Worm (Caenorhabditis elegans) whole organism, L1 larva: Measurements from ENCODE around the gene F13D11.3.

Experiments
- C16A3.4 ChIP-seq: fragments of 150-350 bp; optimal IDR thresholded peaks from 2 replicates; lab custom pipeline; 2014; ENCODE audit warnings: missing biosample characterization, missing genetic modification characterization
- F16B12.6 ChIP-seq: fragments of 150-350 bp; optimal IDR thresholded peaks from 2 replicates; lab custom pipeline; 2014; ENCODE audit warnings: missing biosample characterization, missing genetic modification characterization
- aha-1 ChIP-seq: fragments of 150-350 bp; optimal IDR thresholded peaks from 2 replicates; lab custom pipeline; 2014; ENCODE audit warnings: missing biosample characterization, missing genetic modification characterization
- alr-1 ChIP-seq: fragments of 200-800 bp; sonication (Bioruptor generic); optimal IDR thresholded peaks from 2 replicates; lab custom pipeline; 2018; ENCODE audit warnings: borderline replicate concordance, mild to moderate bottlenecking, missing genetic modification characterization, missing compliant biosample characterization
- aly-2 ChIP-seq: fragments of 150-350 bp; optimal IDR thresholded peaks from 2 replicates; lab custom pipeline; 2014; ENCODE audit warnings: missing biosample characterization, missing genetic modification characterization
- ama-1 ChIP-seq: fragments of 150-350 bp; optimal IDR thresholded peaks from 2 replicates; lab custom pipeline; 2014
- ceh-8 ChIP-seq: fragments of 200-800 bp; sonication (Bioruptor generic); optimal IDR thresholded peaks from 2 replicates; lab custom pipeline; 2018; ENCODE audit warnings: mild to moderate bottlenecking, missing genetic modification characterization, moderate library complexity, missing compliant biosample characterization
- ceh-82 ChIP-seq, 3 experiments: fragments of 150-350 bp in 1 of 3; sonication (generic microtip) in 2 of 3; optimal IDR thresholded peaks; 2 replicates each; lab custom pipeline; 2014 to 2017; ENCODE audit warnings: missing biosample characterization in 3 of 3, missing genetic modification characterization in 3 of 3
- ces-1 ChIP-seq: fragments of 150-350 bp; optimal IDR thresholded peaks from 2 replicates; lab custom pipeline; 2014; ENCODE audit warnings: missing biosample characterization, missing genetic modification reagents, missing genetic modification characterization
- efl-1 ChIP-seq, 4 experiments: fragments of 150-350 bp; optimal IDR thresholded peaks in 3 of 4; peaks in 1 of 4; 1 replicate in 1 of 4; 2 replicates in 3 of 4; lab custom pipeline; 2014; ENCODE audit warnings: missing biosample characterization in 2 of 4, missing genetic modification characterization in 2 of 4, missing genetic modification reagents in 2 of 4
- egl-27 ChIP-seq, 2 experiments: fragments of 150-350 bp in 1 of 2; sonication (generic microtip); optimal IDR thresholded peaks; 3 replicates each; lab custom pipeline; 2017 to 2018; ENCODE audit warnings: missing biosample characterization in 2 of 2, missing genetic modification characterization in 2 of 2, missing genetic modification reagents in 2 of 2
- elt-2 ChIP-seq: sonication (generic microtip); optimal IDR thresholded peaks from 2 replicates; lab custom pipeline; 2016; ENCODE audit warnings: missing genetic modification characterization, mild to moderate bottlenecking, inconsistent platforms, missing compliant biosample characterization, missing genetic modification reagents
- elt-3 ChIP-seq, 6 experiments: fragments of 150-350 bp in 1 of 6; sonication (generic microtip); optimal IDR thresholded peaks; 2 replicates each; lab custom pipeline; 2017 to 2018; ENCODE audit warnings: missing biosample characterization in 6 of 6, missing genetic modification characterization in 6 of 6, inconsistent platforms in 1 of 6
- ets-5 ChIP-seq: fragments of 200-800 bp; sonication (Bioruptor generic); IDR thresholded peaks from 2 replicates; pipeline ENCODE4 v1.3.6; 2022; ENCODE audit warnings: missing genetic modification characterization, missing compliant biosample characterization
- fkh-10 ChIP-seq: sonication (generic microtip); optimal IDR thresholded peaks from 2 replicates; lab custom pipeline; 2017; ENCODE audit warnings: missing biosample characterization, missing genetic modification reagents, missing genetic modification characterization
- fkh-8 ChIP-seq: sonication (generic microtip); optimal IDR thresholded peaks from 2 replicates; lab custom pipeline; 2016; ENCODE audit warnings: mild to moderate bottlenecking, missing genetic modification characterization, missing compliant biosample characterization
- hlh-17 ChIP-seq: fragments of 200-800 bp; sonication (Bioruptor generic); optimal IDR thresholded peaks from 2 replicates; lab custom pipeline; 2018; ENCODE audit warnings: missing genetic modification characterization, mild to moderate bottlenecking, missing compliant biosample characterization, moderate library complexity, borderline replicate concordance
- lin-13 ChIP-seq: fragments of 150-350 bp; optimal IDR thresholded peaks from 2 replicates; lab custom pipeline; 2014; ENCODE audit warnings: missing biosample characterization, missing genetic modification reagents, missing genetic modification characterization
- lin-14 ChIP-seq: fragments of 200-800 bp; sonication (Bioruptor generic); optimal IDR thresholded peaks from 2 replicates; lab custom pipeline; 2018; ENCODE audit warnings: mild to moderate bottlenecking, missing genetic modification characterization, moderate library complexity, missing compliant biosample characterization
- lin-35 ChIP-seq, 2 experiments: fragments of 150-350 bp; optimal IDR thresholded peaks; 2 replicates each; lab custom pipeline; 2014; ENCODE audit warnings: missing biosample characterization in 2 of 2, missing genetic modification characterization in 2 of 2, missing genetic modification reagents in 2 of 2
- lir-3 ChIP-seq: sonication (generic microtip); optimal IDR thresholded peaks from 2 replicates; lab custom pipeline; 2016; ENCODE audit warnings: mild to moderate bottlenecking, missing genetic modification characterization, moderate library complexity, missing compliant biosample characterization; ENCODE audit not compliant: poor library complexity
- lsy-2 ChIP-seq, 2 experiments: fragments of 150-350 bp; optimal IDR thresholded peaks; 2 replicates each; lab custom pipeline; 2014; ENCODE audit warnings: missing biosample characterization in 2 of 2, missing genetic modification characterization in 2 of 2
- mab-9 ChIP-seq: fragments of 200-800 bp; sonication (Bioruptor generic); IDR thresholded peaks from 2 replicates; pipeline ENCODE4 v1.3.6; 2022; ENCODE audit warnings: missing genetic modification reagents, missing genetic modification characterization, missing compliant biosample characterization
- mep-1 ChIP-seq: fragments of 150-350 bp; optimal IDR thresholded peaks from 2 replicates; lab custom pipeline; 2014; ENCODE audit warnings: missing biosample characterization, missing genetic modification characterization
- nhr-12 ChIP-seq: sonication (generic microtip); optimal IDR thresholded peaks from 2 replicates; lab custom pipeline; 2017; ENCODE audit warnings: missing biosample characterization, missing genetic modification characterization
- nhr-19 ChIP-seq: fragments of 200-800 bp; sonication (Bioruptor generic); conservative IDR thresholded peaks from 2 replicates; pipeline ENCODE4 v1.3.6; 2022; ENCODE audit warnings: missing genetic modification characterization, missing compliant biosample characterization
- nhr-237 ChIP-seq: fragments of 150-350 bp; optimal IDR thresholded peaks from 2 replicates; lab custom pipeline; 2014; ENCODE audit warnings: missing biosample characterization, missing genetic modification characterization
- nhr-28 ChIP-seq: fragments of 150-350 bp; optimal IDR thresholded peaks from 2 replicates; lab custom pipeline; 2014; ENCODE audit warnings: missing biosample characterization, missing genetic modification characterization
- nhr-47 ChIP-seq: sonication (generic microtip); optimal IDR thresholded peaks from 2 replicates; lab custom pipeline; 2016; ENCODE audit warnings: mild to moderate bottlenecking, missing genetic modification characterization, moderate library complexity, missing compliant biosample characterization
- nhr-76 ChIP-seq: sonication (generic microtip); optimal IDR thresholded peaks from 2 replicates; lab custom pipeline; 2017; ENCODE audit warnings: missing biosample characterization, missing genetic modification characterization
- nhr-84 ChIP-seq: sonication (generic microtip); optimal IDR thresholded peaks from 2 replicates; lab custom pipeline; 2017; ENCODE audit warnings: missing biosample characterization, missing genetic modification characterization
- nhr-85 ChIP-seq: sonication (generic microtip); peaks from one replicate; lab custom pipeline; 2016; ENCODE audit warnings: missing genetic modification characterization, inconsistent platforms, missing compliant biosample characterization
- pag-3 ChIP-seq: sonication (generic microtip); optimal IDR thresholded peaks from 2 replicates; lab custom pipeline; 2017; ENCODE audit warnings: missing genetic modification characterization, mild to moderate bottlenecking, missing compliant biosample characterization, antibody characterized with exemption, borderline replicate concordance; ENCODE audit not compliant: insufficient read depth
- pax-3 ChIP-seq: fragments of 200-800 bp; sonication (Bioruptor generic); optimal IDR thresholded peaks from 2 replicates; lab custom pipeline; 2018; ENCODE audit warnings: mild to moderate bottlenecking, missing genetic modification characterization, moderate library complexity, missing compliant biosample characterization
- pqm-1 ChIP-seq: sonication (generic microtip); optimal IDR thresholded peaks from 3 replicates; lab custom pipeline; 2017; ENCODE audit warnings: missing biosample characterization, missing genetic modification characterization
- skn-1 ChIP-seq: fragments of 150-350 bp; optimal IDR thresholded peaks from 2 replicates; lab custom pipeline; 2014; ENCODE audit warnings: missing biosample characterization, missing genetic modification characterization
- snpc-4 ChIP-seq: fragments of 150-350 bp; optimal IDR thresholded peaks from 2 replicates; lab custom pipeline; 2014; ENCODE audit warnings: missing biosample characterization, missing genetic modification characterization
- snu-23 ChIP-seq: sonication (generic microtip); optimal IDR thresholded peaks from 2 replicates; lab custom pipeline; 2016; ENCODE audit warnings: missing genetic modification characterization, missing compliant biosample characterization
- sptf-1 ChIP-seq: fragments of 150-350 bp; optimal IDR thresholded peaks from 2 replicates; lab custom pipeline; 2014; ENCODE audit warnings: missing biosample characterization, missing genetic modification characterization
- sup-37 ChIP-seq: fragments of 200-800 bp; sonication (Bioruptor generic); optimal IDR thresholded peaks from 2 replicates; lab custom pipeline; 2018; ENCODE audit warnings: mild to moderate bottlenecking, missing genetic modification characterization, missing compliant biosample characterization
- swsn-7 ChIP-seq: sonication (generic microtip); optimal IDR thresholded peaks from 2 replicates; lab custom pipeline; 2016; ENCODE audit warnings: missing genetic modification characterization, missing compliant biosample characterization
- unc-130 ChIP-seq: fragments of 150-350 bp; optimal IDR thresholded peaks from 2 replicates; lab custom pipeline; 2017; ENCODE audit warnings: missing biosample characterization, missing genetic modification characterization, inconsistent platforms
- unc-86 ChIP-seq: sonication (generic microtip); optimal IDR thresholded peaks from 2 replicates; lab custom pipeline; 2016; ENCODE audit warnings: missing genetic modification characterization, missing compliant biosample characterization
- zip-4 ChIP-seq: fragments of 200-800 bp; sonication (Bioruptor generic); optimal IDR thresholded peaks from 2 replicates; lab custom pipeline; 2018; ENCODE audit warnings: mild to moderate bottlenecking, missing genetic modification characterization, moderate library complexity, missing compliant biosample characterization
- ztf-11 ChIP-seq, 2 experiments: sonication (generic microtip); optimal IDR thresholded peaks; 2 replicates each; lab custom pipeline; 2016 to 2017; ENCODE audit warnings: missing genetic modification characterization in 2 of 2, missing biosample characterization in 1 of 2, missing compliant biosample characterization in 1 of 2
- ztf-4 ChIP-seq: fragments of 150-350 bp; optimal IDR thresholded peaks from 2 replicates; lab custom pipeline; 2014; ENCODE audit warnings: missing biosample characterization, missing genetic modification characterization

The F13D11.3 gene

ce11 chrX:5847268-5847667 lies 41.5 kb upstream of the F13D11.3 start:
- TF ChIP-seq pag-3 (tag; lab: Kevin White, UChicago) (no peak), C16A3.4 (tag; lab: Kevin White, UChicago) (no peak), lin-14 (GFP tag; lab: Kevin White, UChicago) (peak; percentile 71), ceh-82 (tag; optimal IDR thresholded peaks at IDR 0.05; lab: Kevin White, UChicago) (peak in 1 of 3 experiments; percentile 67), fkh-10 (GFP tag; lab: Kevin White, UChicago) (no peak), mep-1 (peak; percentile 7), zip-4 (GFP tag; lab: Kevin White, UChicago) (peak; percentile 68), swsn-7 (tag; lab: Kevin White, UChicago) (no peak), ztf-11 (tag; optimal IDR thresholded peaks at IDR 0.05; lab: Kevin White, UChicago) (no peak), alr-1 (no peak), pqm-1 (tag; lab: Kevin White, UChicago) (no peak), sptf-1 (tag; lab: Kevin White, UChicago) (no peak), elt-3 (tag; optimal IDR thresholded peaks at IDR 0.05; lab: Kevin White, UChicago) (no peak), unc-86 (tag; lab: Kevin White, UChicago) (peak; percentile 23), sup-37 (GFP tag; lab: Kevin White, UChicago) (no peak), nhr-12 (no peak), fkh-8 (tag; lab: Kevin White, UChicago) (peak; percentile 39), pax-3 (tag; lab: Kevin White, UChicago) (no peak), ceh-8 (GFP tag; lab: Kevin White, UChicago) (no peak), nhr-28 (tag; lab: Kevin White, UChicago) (no peak), aha-1 (tag; lab: Kevin White, UChicago) (no peak), ces-1 (no peak), nhr-237 (tag; lab: Kevin White, UChicago) (no peak), egl-27 (tag; optimal IDR thresholded peaks at IDR 0.05; lab: Kevin White, UChicago) (no peak), lin-13 (GFP tag; lab: Kevin White, UChicago) (no peak), efl-1 (optimal IDR thresholded peaks at IDR 0.05; lab: Kevin White, UChicago) (no peak), efl-1 (GFP tag; optimal IDR thresholded peaks at IDR 0.05 in 1 of 2; lab: Kevin White, UChicago) (peak in 1 of 2 experiments; percentile 12), nhr-19 (GFP tag; lab: Robert Waterston, UW) (no peak), nhr-85 (no peak), hlh-17 (GFP tag; lab: Kevin White, UChicago) (no peak), snu-23 (no peak), aly-2 (tag; lab: Kevin White, UChicago) (no peak), ztf-4 (tag; lab: Kevin White, UChicago) (no peak), nhr-47 (tag; lab: Kevin White, UChicago) (peak; percentile 8), F16B12.6 (tag; lab: Kevin White, UChicago) (no peak), ets-5 (GFP tag; lab: Robert Waterston, UW) (no peak), unc-130 (tag; lab: Kevin White, UChicago) (no peak), mab-9 (no peak), nhr-76 (tag; lab: Kevin White, UChicago) (no peak), lsy-2 (tag; optimal IDR thresholded peaks at IDR 0.05; lab: Kevin White, UChicago) (peak in 1 of 2 experiments; percentile 60), lir-3 (tag; lab: Kevin White, UChicago) (no peak), elt-2 (no peak), snpc-4 (tag; lab: Kevin White, UChicago) (no peak), skn-1 (tag; lab: Kevin White, UChicago) (peak; percentile 41), lin-35 (GFP tag; optimal IDR thresholded peaks at IDR 0.05; lab: Kevin White, UChicago) (no peak), ama-1 (lab: Kevin White, UChicago) (no peak), nhr-84 (tag; lab: Kevin White, UChicago) (no peak)
- TF ChIP-seq, all 84 proteins: peak for 10
